Worm (Caenorhabditis elegans) whole organism, L4/young adult: Measurements from ENCODE around the gene ZK105.1.

ENCODE experiments used
- dao-5 ChIP-seq: sonication (generic microtip); optimal IDR thresholded peaks from 2 replicates; lab custom pipeline; 2016; ENCODE audit warnings: missing genotype, missing genetic modification characterization, moderate library complexity, missing compliant biosample characterization
- him-1 ChIP-seq: sonication (generic microtip); optimal IDR thresholded peaks from 2 replicates; lab custom pipeline; 2016; ENCODE audit warnings: missing genotype, missing genetic modification reagents, missing genetic modification characterization, missing compliant biosample characterization

DNA sequence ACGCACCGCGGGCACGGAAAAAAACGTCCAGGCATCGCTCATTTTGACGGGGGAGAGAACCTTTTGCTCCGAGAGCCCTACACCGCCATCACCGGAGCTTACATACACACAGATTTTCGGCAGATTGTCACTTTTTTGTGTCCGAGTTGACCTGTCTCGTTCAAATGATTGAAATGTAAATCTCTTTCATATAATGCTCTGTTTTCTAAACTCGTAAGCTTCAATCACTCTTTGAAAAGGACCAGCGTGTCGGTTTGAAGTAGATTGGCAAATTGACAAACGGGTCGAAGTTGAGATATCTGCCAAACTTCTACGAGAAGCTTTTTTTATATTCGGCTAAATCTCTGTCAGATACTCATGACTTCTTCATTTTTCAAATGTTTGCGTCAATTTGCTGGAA lies 33.3 kb downstream of the ZK105.1 start:
- TF ChIP-seq him-1 (tag; lab: Kevin White, UChicago) (no peak), dao-5 (tag; lab: Kevin White, UChicago) (no peak)
